Worm (Caenorhabditis elegans) whole organism, L1 larva: Measurements from ENCODE around the gene Y46G5A.47.

Experiments
- C04F5.9 ChIP-seq: sonication (generic microtip); optimal IDR thresholded peaks from 2 replicates; lab custom pipeline; 2016; ENCODE audit warnings: missing genetic modification characterization, missing compliant biosample characterization
- C34B4.2 ChIP-seq: sonication (generic microtip); optimal IDR thresholded peaks from 2 replicates; lab custom pipeline; 2017; ENCODE audit warnings: mild to moderate bottlenecking, missing genetic modification characterization, missing compliant biosample characterization
- F16B12.6 ChIP-seq: fragments of 150-350 bp; optimal IDR thresholded peaks from 2 replicates; lab custom pipeline; 2014; ENCODE audit warnings: missing biosample characterization, missing genetic modification characterization
- aly-2 ChIP-seq: fragments of 150-350 bp; optimal IDR thresholded peaks from 2 replicates; lab custom pipeline; 2014; ENCODE audit warnings: missing biosample characterization, missing genetic modification characterization
- ama-1 ChIP-seq: fragments of 150-350 bp; optimal IDR thresholded peaks from 2 replicates; lab custom pipeline; 2014
- blmp-1 ChIP-seq: fragments of 150-350 bp; optimal IDR thresholded peaks from 2 replicates; lab custom pipeline; 2014; ENCODE audit warnings: missing biosample characterization, missing genetic modification characterization
- ceh-8 ChIP-seq: fragments of 200-800 bp; sonication (Bioruptor generic); optimal IDR thresholded peaks from 2 replicates; lab custom pipeline; 2018; ENCODE audit warnings: mild to moderate bottlenecking, missing genetic modification characterization, moderate library complexity, missing compliant biosample characterization
- ceh-88 ChIP-seq: fragments of 200-800 bp; sonication (Bioruptor generic); IDR thresholded peaks from 2 replicates; pipeline ENCODE4 v1.3.6; 2022; ENCODE audit warnings: missing genetic modification characterization, missing compliant biosample characterization
- ceh-90 ChIP-seq: sonication (generic microtip); optimal IDR thresholded peaks from 2 replicates; lab custom pipeline; 2016; ENCODE audit warnings: missing genetic modification characterization, missing compliant biosample characterization
- ces-1 ChIP-seq: fragments of 150-350 bp; optimal IDR thresholded peaks from 2 replicates; lab custom pipeline; 2014; ENCODE audit warnings: missing biosample characterization, missing genetic modification reagents, missing genetic modification characterization
- dpl-1 ChIP-seq, 3 experiments: fragments of 150-350 bp in 2 of 3; sonication (generic microtip) in 1 of 3; optimal IDR thresholded peaks; 2 replicates each; lab custom pipeline; 2014 to 2017; ENCODE audit warnings: missing biosample characterization in 3 of 3, missing genetic modification characterization in 3 of 3, missing genetic modification reagents in 3 of 3
- dsc-1 ChIP-seq: sonication (generic microtip); optimal IDR thresholded peaks from 2 replicates; lab custom pipeline; 2016; ENCODE audit warnings: mild to moderate bottlenecking, missing genetic modification characterization, missing compliant biosample characterization
- elt-2 ChIP-seq: sonication (generic microtip); optimal IDR thresholded peaks from 2 replicates; lab custom pipeline; 2016; ENCODE audit warnings: missing genetic modification characterization, mild to moderate bottlenecking, inconsistent platforms, missing compliant biosample characterization, missing genetic modification reagents
- elt-3 ChIP-seq, 6 experiments: fragments of 150-350 bp in 1 of 6; sonication (generic microtip); optimal IDR thresholded peaks; 2 replicates each; lab custom pipeline; 2017 to 2018; ENCODE audit warnings: missing biosample characterization in 6 of 6, missing genetic modification characterization in 6 of 6, inconsistent platforms in 1 of 6
- ets-5 ChIP-seq: fragments of 200-800 bp; sonication (Bioruptor generic); IDR thresholded peaks from 2 replicates; pipeline ENCODE4 v1.3.6; 2022; ENCODE audit warnings: missing genetic modification characterization, missing compliant biosample characterization
- fkh-4 ChIP-seq: sonication (generic microtip); optimal IDR thresholded peaks from 2 replicates; lab custom pipeline; 2016; ENCODE audit warnings: missing compliant biosample characterization, missing genetic modification characterization, borderline replicate concordance
- fos-1 ChIP-seq: fragments of 150-350 bp; optimal IDR thresholded peaks from 2 replicates; lab custom pipeline; 2014; ENCODE audit warnings: missing biosample characterization, missing genetic modification characterization
- grh-1 ChIP-seq: fragments of 200-800 bp; sonication (Bioruptor generic); IDR thresholded peaks from 2 replicates; pipeline ENCODE4 v1.3.6; 2022; ENCODE audit warnings: missing genetic modification reagents, missing genetic modification characterization, missing compliant biosample characterization
- hlh-17 ChIP-seq: fragments of 200-800 bp; sonication (Bioruptor generic); optimal IDR thresholded peaks from 2 replicates; lab custom pipeline; 2018; ENCODE audit warnings: missing genetic modification characterization, mild to moderate bottlenecking, missing compliant biosample characterization, moderate library complexity, borderline replicate concordance
- irx-1 ChIP-seq: sonication (generic microtip); optimal IDR thresholded peaks from 2 replicates; lab custom pipeline; 2016; ENCODE audit warnings: missing genetic modification characterization, missing compliant biosample characterization
- isw-1 ChIP-seq: fragments of 200-800 bp; sonication (Bioruptor generic); IDR thresholded peaks from 2 replicates; pipeline ENCODE4 v1.3.6; 2022; ENCODE audit warnings: missing genetic modification characterization, missing compliant biosample characterization
- lin-14 ChIP-seq: fragments of 200-800 bp; sonication (Bioruptor generic); optimal IDR thresholded peaks from 2 replicates; lab custom pipeline; 2018; ENCODE audit warnings: mild to moderate bottlenecking, missing genetic modification characterization, moderate library complexity, missing compliant biosample characterization
- lsy-2 ChIP-seq, 2 experiments: fragments of 150-350 bp; optimal IDR thresholded peaks; 2 replicates each; lab custom pipeline; 2014; ENCODE audit warnings: missing biosample characterization in 2 of 2, missing genetic modification characterization in 2 of 2
- mab-9 ChIP-seq: fragments of 200-800 bp; sonication (Bioruptor generic); IDR thresholded peaks from 2 replicates; pipeline ENCODE4 v1.3.6; 2022; ENCODE audit warnings: missing genetic modification reagents, missing genetic modification characterization, missing compliant biosample characterization
- mef-2 ChIP-seq: fragments of 150-350 bp; optimal IDR thresholded peaks from 2 replicates; lab custom pipeline; 2014; ENCODE audit warnings: missing biosample characterization, missing genetic modification characterization
- mep-1 ChIP-seq: fragments of 150-350 bp; optimal IDR thresholded peaks from 2 replicates; lab custom pipeline; 2014; ENCODE audit warnings: missing biosample characterization, missing genetic modification characterization
- nhr-12 ChIP-seq: sonication (generic microtip); optimal IDR thresholded peaks from 2 replicates; lab custom pipeline; 2017; ENCODE audit warnings: missing biosample characterization, missing genetic modification characterization
- nhr-19 ChIP-seq: fragments of 200-800 bp; sonication (Bioruptor generic); conservative IDR thresholded peaks from 2 replicates; pipeline ENCODE4 v1.3.6; 2022; ENCODE audit warnings: missing genetic modification characterization, missing compliant biosample characterization
- nhr-28 ChIP-seq: fragments of 150-350 bp; optimal IDR thresholded peaks from 2 replicates; lab custom pipeline; 2014; ENCODE audit warnings: missing biosample characterization, missing genetic modification characterization
- nhr-47 ChIP-seq: sonication (generic microtip); optimal IDR thresholded peaks from 2 replicates; lab custom pipeline; 2016; ENCODE audit warnings: mild to moderate bottlenecking, missing genetic modification characterization, moderate library complexity, missing compliant biosample characterization
- nhr-71 ChIP-seq: sonication (generic microtip); optimal IDR thresholded peaks from 2 replicates; lab custom pipeline; 2016; ENCODE audit warnings: mild to moderate bottlenecking, missing genetic modification characterization, moderate library complexity, missing compliant biosample characterization
- nhr-76 ChIP-seq: sonication (generic microtip); optimal IDR thresholded peaks from 2 replicates; lab custom pipeline; 2017; ENCODE audit warnings: missing biosample characterization, missing genetic modification characterization
- nhr-77 ChIP-seq: fragments of 150-350 bp; optimal IDR thresholded peaks from 2 replicates; lab custom pipeline; 2014; ENCODE audit warnings: missing biosample characterization, missing genetic modification characterization
- nhr-90 ChIP-seq: sonication (generic microtip); optimal IDR thresholded peaks from 2 replicates; lab custom pipeline; 2016; ENCODE audit warnings: mild to moderate bottlenecking, missing genetic modification characterization, missing compliant biosample characterization; ENCODE audit not compliant: poor library complexity
- pag-3 ChIP-seq: sonication (generic microtip); optimal IDR thresholded peaks from 2 replicates; lab custom pipeline; 2017; ENCODE audit warnings: missing genetic modification characterization, mild to moderate bottlenecking, missing compliant biosample characterization, antibody characterized with exemption, borderline replicate concordance; ENCODE audit not compliant: insufficient read depth
- pax-3 ChIP-seq: fragments of 200-800 bp; sonication (Bioruptor generic); optimal IDR thresholded peaks from 2 replicates; lab custom pipeline; 2018; ENCODE audit warnings: mild to moderate bottlenecking, missing genetic modification characterization, moderate library complexity, missing compliant biosample characterization
- rnt-1 ChIP-seq: sonication (generic microtip); optimal IDR thresholded peaks from 2 replicates; lab custom pipeline; 2016; ENCODE audit warnings: mild to moderate bottlenecking, missing genetic modification characterization, moderate library complexity, missing compliant biosample characterization
- snpc-4 ChIP-seq: fragments of 150-350 bp; optimal IDR thresholded peaks from 2 replicates; lab custom pipeline; 2014; ENCODE audit warnings: missing biosample characterization, missing genetic modification characterization
- sptf-1 ChIP-seq: fragments of 150-350 bp; optimal IDR thresholded peaks from 2 replicates; lab custom pipeline; 2014; ENCODE audit warnings: missing biosample characterization, missing genetic modification characterization
- swsn-7 ChIP-seq: sonication (generic microtip); optimal IDR thresholded peaks from 2 replicates; lab custom pipeline; 2016; ENCODE audit warnings: missing genetic modification characterization, missing compliant biosample characterization
- tbx-2 ChIP-seq: sonication (generic microtip); optimal IDR thresholded peaks from 2 replicates; lab custom pipeline; 2016; ENCODE audit warnings: missing genetic modification characterization, missing compliant biosample characterization
- tlp-1 ChIP-seq: fragments of 150-350 bp; optimal IDR thresholded peaks from 2 replicates; lab custom pipeline; 2014; ENCODE audit warnings: missing biosample characterization, missing genetic modification characterization
- unc-30 ChIP-seq: sonication (generic microtip); optimal IDR thresholded peaks from 2 replicates; lab custom pipeline; 2017; ENCODE audit warnings: missing biosample characterization, missing genetic modification characterization
- unc-98 ChIP-seq: fragments of 200-800 bp; sonication (Bioruptor generic); IDR thresholded peaks from 2 replicates; pipeline ENCODE4 v1.3.6; 2022; ENCODE audit warnings: missing genetic modification characterization, missing compliant biosample characterization
- xbp-1 ChIP-seq: sonication (generic microtip); optimal IDR thresholded peaks from 2 replicates; lab custom pipeline; 2016; ENCODE audit warnings: missing genetic modification characterization, missing compliant biosample characterization
- ztf-11 ChIP-seq, 2 experiments: sonication (generic microtip); optimal IDR thresholded peaks; 2 replicates each; lab custom pipeline; 2016 to 2017; ENCODE audit warnings: missing genetic modification characterization in 2 of 2, missing biosample characterization in 1 of 2, missing compliant biosample characterization in 1 of 2

Gene Y46G5A.47

ce11 chrII:12805765-12806384 is 769 bp upstream of the Y46G5A.47 start (continued):
- no peak for TF ChIP-seq elt-2 (tag; lab: Kevin White, UChicago)
- no peak for TF ChIP-seq irx-1 (tag; lab: Kevin White, UChicago)
- no peak for TF ChIP-seq ces-1 (GFP tag; lab: Kevin White, UChicago)
- no peak for TF ChIP-seq pax-3 (tag; lab: Kevin White, UChicago)
- TF ChIP-seq tbx-2 (tag; lab: Kevin White, UChicago) = peak; percentile 33
- TF ChIP-seq ceh-90 (tag; lab: Kevin White, UChicago) = no peak
- TF ChIP-seq snpc-4 (tag; lab: Kevin White, UChicago) = no peak
- no peak for TF ChIP-seq mab-9 (GFP tag; lab: Robert Waterston, UW)
- TF ChIP-seq nhr-12 = no peak
- peak in 1 of 2 experiments; percentile 2 for TF ChIP-seq ztf-11 (tag; optimal IDR thresholded peaks at IDR 0.05; lab: Kevin White, UChicago)
- TF ChIP-seq elt-3 (tag; optimal IDR thresholded peaks at IDR 0.05; lab: Kevin White, UChicago) = no peak
- TF ChIP-seq nhr-76 = no peak
- TF ChIP-seq nhr-28 (tag; lab: Kevin White, UChicago) = no peak
- no peak for TF ChIP-seq tlp-1 (tag; lab: Kevin White, UChicago)
- peak; percentile 51 for TF ChIP-seq nhr-71 (tag; lab: Kevin White, UChicago)
- peak; percentile 15; the same call in 1 of the 2 replicates for TF ChIP-seq isw-1 (GFP tag; lab: Robert Waterston, UW)
- TF ChIP-seq ceh-8 (GFP tag; lab: Kevin White, UChicago) = no peak
- TF ChIP-seq rnt-1 (tag; lab: Kevin White, UChicago) = no peak
- peak; percentile 9 to 10 for TF ChIP-seq lsy-2 (tag; optimal IDR thresholded peaks at IDR 0.05; lab: Kevin White, UChicago)
- peak in 2 of 3 experiments; percentile 15 to 57 for TF ChIP-seq dpl-1 (GFP tag; optimal IDR thresholded peaks at IDR 0.05; lab: Kevin White, UChicago)
- TF ChIP-seq nhr-19 (GFP tag; lab: Robert Waterston, UW) = peak; percentile 90
- no peak for TF ChIP-seq nhr-90 (tag; lab: Kevin White, UChicago)
- no peak for TF ChIP-seq unc-98
- TF ChIP-seq C04F5.9 = no peak
- no peak for TF ChIP-seq ets-5
- no peak for TF ChIP-seq fos-1 (tag; lab: Kevin White, UChicago)
- TF ChIP-seq blmp-1 (tag; lab: Kevin White, UChicago) = no peak
- TF ChIP-seq unc-30 (tag; lab: Kevin White, UChicago) = no peak
- no peak for TF ChIP-seq pag-3
- no peak for TF ChIP-seq sptf-1 (tag; lab: Kevin White, UChicago)
- TF ChIP-seq aly-2 = no peak
- no peak for TF ChIP-seq ceh-88 (GFP tag; lab: Robert Waterston, UW)
- TF ChIP-seq mep-1 = peak; percentile 36
- TF ChIP-seq hlh-17 (GFP tag; lab: Kevin White, UChicago) = no peak
- TF ChIP-seq swsn-7 (tag; lab: Kevin White, UChicago) = peak; percentile 41
- no peak for TF ChIP-seq mef-2
- no peak for TF ChIP-seq fkh-4 (tag; lab: Kevin White, UChicago)
- TF ChIP-seq C34B4.2 = no peak
- no peak for TF ChIP-seq xbp-1 (tag; lab: Kevin White, UChicago)
- TF ChIP-seq grh-1 (GFP tag; lab: Robert Waterston, UW) = no peak
- TF ChIP-seq dsc-1 (tag; lab: Kevin White, UChicago) = no peak
- TF ChIP-seq lin-14 (GFP tag; lab: Kevin White, UChicago) = peak; percentile 86
- TF ChIP-seq F16B12.6 (tag; lab: Kevin White, UChicago) = no peak
- TF ChIP-seq ama-1 = no peak
- peak; percentile 54 for TF ChIP-seq nhr-47 (tag; lab: Kevin White, UChicago)
- no peak for TF ChIP-seq nhr-77 (tag; lab: Kevin White, UChicago)
- TF ChIP-seq, all 84 proteins: peak for 23
